Fruit fly (Drosophila melanogaster) whole organism, embryonic: ENCODE results near the gene CG14088.

Experiments used
- ATbp ChIP-seq: fragments of 200-800 bp; sonication (Bioruptor generic); optimal IDR thresholded peaks from 2 replicates; lab custom pipeline; 2017; ENCODE audit warnings: missing biosample characterization, mild to moderate bottlenecking, missing genetic modification characterization, missing genetic modification reagents
- Aef1 ChIP-seq: fragments of 200-800 bp; sonication (Bioruptor generic); IDR thresholded peaks from 3 replicates; pipeline ENCODE4 v1.3.6; 2022; ENCODE audit warnings: missing biosample characterization, missing genetic modification characterization
- CG10209 ChIP-seq: fragments of 200-800 bp; sonication (Bioruptor generic); optimal IDR thresholded peaks from 3 replicates; lab custom pipeline; 2017; ENCODE audit warnings: missing biosample characterization, mild to moderate bottlenecking, missing genetic modification characterization, missing genetic modification reagents
- CG10274 ChIP-seq: fragments of 200-800 bp; sonication (Bioruptor generic); optimal IDR thresholded peaks from 3 replicates; lab custom pipeline; 2017; ENCODE audit warnings: missing biosample characterization, mild to moderate bottlenecking, missing genetic modification characterization
- CG11456 ChIP-seq: fragments of 200-800 bp; sonication (Bioruptor generic); IDR thresholded peaks from 3 replicates; pipeline ENCODE4 v1.3.6; 2022; ENCODE audit warnings: missing biosample characterization, missing genetic modification characterization
- CG12299 ChIP-seq: fragments of 200-800 bp; sonication (Bioruptor generic); optimal IDR thresholded peaks from 2 replicates; lab custom pipeline; 2018; ENCODE audit warnings: missing biosample characterization, mild to moderate bottlenecking, missing genetic modification characterization
- CG12769 ChIP-seq: fragments of 200-800 bp; sonication (Bioruptor generic); optimal IDR thresholded peaks from 2 replicates; lab custom pipeline; 2019; ENCODE audit warnings: missing biosample characterization, mild to moderate bottlenecking, missing genetic modification characterization, moderate library complexity
- CG14441 ChIP-seq: fragments of 200-800 bp; sonication (Bioruptor generic); IDR thresholded peaks from 2 replicates; pipeline ENCODE4 v1.3.6; 2022; ENCODE audit warnings: missing biosample characterization, missing genetic modification characterization
- CG1603 ChIP-seq: fragments of 200-800 bp; sonication (Bioruptor generic); optimal IDR thresholded peaks from 2 replicates; lab custom pipeline; 2019; ENCODE audit warnings: missing biosample characterization, mild to moderate bottlenecking, missing genetic modification characterization, moderate library complexity
- CG16815 ChIP-seq: fragments of 200-800 bp; sonication (Bioruptor generic); optimal IDR thresholded peaks from 3 replicates; lab custom pipeline; 2017; ENCODE audit warnings: missing biosample characterization, mild to moderate bottlenecking, missing genetic modification characterization
- CG17612 ChIP-seq: fragments of 200-800 bp; sonication (Bioruptor generic); IDR thresholded peaks from 2 replicates; pipeline ENCODE4 v1.3.6; 2022; ENCODE audit warnings: missing biosample characterization, missing genetic modification characterization
- CG18599 ChIP-seq: fragments of 200-800 bp; sonication (Bioruptor generic); optimal IDR thresholded peaks from 3 replicates; lab custom pipeline; 2017; ENCODE audit warnings: missing biosample characterization, missing genetic modification characterization, mild to moderate bottlenecking, moderate library complexity, missing genetic modification reagents
- CG18764 ChIP-seq: fragments of 200-800 bp; sonication (Bioruptor generic); optimal IDR thresholded peaks from 3 replicates; lab custom pipeline; 2016; ENCODE audit warnings: missing biosample characterization, missing genetic modification characterization
- CG3065 ChIP-seq: fragments of 200-800 bp; sonication (Bioruptor generic); optimal IDR thresholded peaks from 2 replicates; lab custom pipeline; 2016; ENCODE audit warnings: missing biosample characterization, missing genetic modification characterization
- CG32532 ChIP-seq: fragments of 200-800 bp; sonication (Bioruptor generic); IDR thresholded peaks from 2 replicates; pipeline ENCODE4 v1.3.6; 2022; ENCODE audit warnings: missing biosample characterization, missing genetic modification characterization
- CG33557 ChIP-seq: fragments of 200-800 bp; sonication (Bioruptor generic); optimal IDR thresholded peaks from 2 replicates; lab custom pipeline; 2019; ENCODE audit warnings: missing biosample characterization, mild to moderate bottlenecking, missing genetic modification characterization, moderate library complexity
- CG3407 ChIP-seq: fragments of 200-800 bp; sonication (Bioruptor generic); optimal IDR thresholded peaks from 2 replicates; lab custom pipeline; 2018; ENCODE audit warnings: missing biosample characterization, mild to moderate bottlenecking, missing genetic modification characterization
- CG3726 ChIP-seq: fragments of 200-800 bp; sonication (Bioruptor generic); IDR thresholded peaks from 3 replicates; pipeline ENCODE4, ENCODE4 v1.3.6; 2022; ENCODE audit warnings: missing biosample characterization, missing genetic modification characterization
- CG4707 ChIP-seq: fragments of 200-800 bp; sonication (Bioruptor generic); optimal IDR thresholded peaks from 2 replicates; lab custom pipeline; 2018; ENCODE audit warnings: missing biosample characterization, mild to moderate bottlenecking, missing genetic modification characterization, moderate library complexity
- CG6689 ChIP-seq: fragments of 200-800 bp; sonication (Bioruptor generic); IDR thresholded peaks from 2 replicates; pipeline ENCODE4 v1.3.6; 2022; ENCODE audit warnings: missing biosample characterization, missing genetic modification characterization
- CG7745 ChIP-seq: fragments of 200-800 bp; sonication (Bioruptor generic); optimal IDR thresholded peaks from 2 replicates; lab custom pipeline; 2018; ENCODE audit warnings: missing biosample characterization, mild to moderate bottlenecking, missing genetic modification characterization, moderate library complexity
- CG9876 ChIP-seq: fragments of 200-800 bp; sonication (Bioruptor generic); optimal IDR thresholded peaks from 2 replicates; lab custom pipeline; 2016; ENCODE audit warnings: missing biosample characterization, missing genetic modification characterization
- CG9932 ChIP-seq: fragments of 200-800 bp; sonication (Bioruptor generic); IDR thresholded peaks from 2 replicates; pipeline ENCODE4 v1.3.6; 2022; ENCODE audit warnings: missing biosample characterization, missing genetic modification characterization
- Chrac-16 ChIP-seq: fragments of 200-800 bp; sonication (Bioruptor generic); optimal IDR thresholded peaks from 3 replicates; lab custom pipeline; 2016; ENCODE audit warnings: missing biosample characterization, missing genetic modification characterization
- CoRest ChIP-seq: fragments of 200-800 bp; sonication (Bioruptor generic); optimal IDR thresholded peaks from 3 replicates; lab custom pipeline; 2018; ENCODE audit warnings: missing biosample characterization, mild to moderate bottlenecking, missing genetic modification characterization, moderate library complexity
- D ChIP-seq, 2 experiments: fragments of 200-800 bp in 1 of 2; fragments of >200 bp in 1 of 2; sonication (Bioruptor generic) in 1 of 2; optimal IDR thresholded peaks; 2 replicates in 1 of 2; 3 replicates in 1 of 2; lab custom pipeline; 2017; ENCODE audit warnings: mild to moderate bottlenecking in 1 of 2, missing biosample characterization in 1 of 2, missing genetic modification characterization in 1 of 2, missing genetic modification reagents in 1 of 2
- HHEX ChIP-seq: fragments of 200-800 bp; sonication (Bioruptor generic); optimal IDR thresholded peaks from 3 replicates; lab custom pipeline; 2017; ENCODE audit warnings: missing biosample characterization, mild to moderate bottlenecking, missing genetic modification characterization, missing genetic modification reagents
- Hmr ChIP-seq: fragments of 200-800 bp; sonication (Bioruptor generic); optimal IDR thresholded peaks from 3 replicates; lab custom pipeline; 2017; ENCODE audit warnings: mild to moderate bottlenecking, missing biosample characterization, missing genetic modification reagents, missing genetic modification characterization
- MBD-R2 ChIP-seq: fragments of 200-800 bp; sonication (Bioruptor generic); IDR thresholded peaks from 2 replicates; pipeline ENCODE4 v1.3.6; 2022; ENCODE audit warnings: missing biosample characterization, missing genetic modification characterization
- MESR4 ChIP-seq: fragments of 200-800 bp; sonication (Bioruptor generic); optimal IDR thresholded peaks from 2 replicates; lab custom pipeline; 2018; ENCODE audit warnings: missing biosample characterization, mild to moderate bottlenecking, missing genetic modification characterization, moderate library complexity
- Myb ChIP-seq: fragments of 200-800 bp; sonication (Bioruptor generic); optimal IDR thresholded peaks from 2 replicates; lab custom pipeline; 2016; ENCODE audit warnings: missing biosample characterization, missing genetic modification characterization
- Oaz ChIP-seq: fragments of 200-800 bp; sonication (Bioruptor generic); IDR thresholded peaks from 2 replicates; pipeline ENCODE4 v1.3.6; 2022; ENCODE audit warnings: missing biosample characterization, missing genetic modification characterization
- Pdp1 ChIP-seq, 2 experiments: fragments of 200-800 bp; sonication (Bioruptor generic); optimal IDR thresholded peaks; 3 replicates each; lab custom pipeline; 2016; ENCODE audit warnings: missing biosample characterization in 2 of 2, missing genetic modification characterization in 2 of 2, mild to moderate bottlenecking in 1 of 2, moderate library complexity in 1 of 2
- Sox102F ChIP-seq: fragments of 200-800 bp; sonication (Bioruptor generic); optimal IDR thresholded peaks from 2 replicates; lab custom pipeline; 2018; ENCODE audit warnings: missing biosample characterization, mild to moderate bottlenecking, missing genetic modification characterization, moderate library complexity
- dysf ChIP-seq: fragments of 200-800 bp; sonication (Bioruptor generic); IDR thresholded peaks from 3 replicates; pipeline ENCODE4 v1.3.6; 2022; ENCODE audit warnings: missing biosample characterization, missing genetic modification characterization
- gro ChIP-seq: fragments of 200-800 bp; sonication (Bioruptor generic); optimal IDR thresholded peaks from 2 replicates; lab custom pipeline; 2016; ENCODE audit warnings: missing biosample characterization, missing genetic modification characterization
- gsb-n ChIP-seq: fragments of 200-800 bp; sonication (Bioruptor generic); optimal IDR thresholded peaks from 3 replicates; lab custom pipeline; 2018; ENCODE audit warnings: missing biosample characterization, mild to moderate bottlenecking, missing genetic modification characterization
- h ChIP-seq: fragments of >200 bp; optimal IDR thresholded peaks from 2 replicates; lab custom pipeline; 2017
- her ChIP-seq: fragments of 200-800 bp; sonication (Bioruptor generic); optimal IDR thresholded peaks from 2 replicates; lab custom pipeline; 2016; ENCODE audit warnings: missing biosample characterization, missing genetic modification characterization
- jing ChIP-seq: fragments of 200-800 bp; sonication (Bioruptor generic); optimal IDR thresholded peaks from 2 replicates; lab custom pipeline; 2018; ENCODE audit warnings: missing biosample characterization, mild to moderate bottlenecking, missing genetic modification characterization
- klu ChIP-seq: fragments of 200-800 bp; sonication (Bioruptor generic); IDR thresholded peaks from 2 replicates; pipeline ENCODE4 v1.3.6; 2022; ENCODE audit warnings: missing biosample characterization, missing genetic modification characterization
- lab ChIP-seq: fragments of 200-800 bp; sonication (Bioruptor generic); optimal IDR thresholded peaks from 3 replicates; lab custom pipeline; 2017; ENCODE audit warnings: missing biosample characterization, missing genetic modification characterization, mild to moderate bottlenecking, moderate library complexity, missing genetic modification reagents
- lmd ChIP-seq: fragments of 200-800 bp; sonication (Bioruptor generic); IDR thresholded peaks from 2 replicates; pipeline ENCODE4 v1.3.6; 2022; ENCODE audit warnings: missing biosample characterization, missing genetic modification characterization
- slbo ChIP-seq: fragments of 200-800 bp; sonication (Bioruptor generic); IDR thresholded peaks from 2 replicates; pipeline ENCODE4 v1.3.6; 2022; ENCODE audit warnings: missing biosample characterization, missing genetic modification characterization
- sna ChIP-seq: fragments of 200-800 bp; sonication (Bioruptor generic); IDR thresholded peaks from 2 replicates; pipeline ENCODE4 v1.3.6; 2022; ENCODE audit warnings: missing biosample characterization, missing genetic modification characterization; ENCODE audit not compliant: partially characterized antibody
- sr ChIP-seq: fragments of 200-800 bp; sonication (Bioruptor generic); IDR thresholded peaks from 3 replicates; pipeline ENCODE4 v1.3.6; 2022; ENCODE audit warnings: missing biosample characterization, missing genetic modification characterization
- tll ChIP-seq, 2 experiments: fragments of 200-800 bp in 1 of 2; fragments of >200 bp in 1 of 2; sonication (Bioruptor generic) in 1 of 2; optimal IDR thresholded peaks; 2 replicates each; lab custom pipeline; 2017 to 2019; ENCODE audit warnings: missing biosample characterization in 2 of 2, missing genetic modification characterization in 2 of 2, mild to moderate bottlenecking in 1 of 2, moderate library complexity in 1 of 2
- toy ChIP-seq: fragments of 200-800 bp; sonication (Bioruptor generic); IDR thresholded peaks from 2 replicates; pipeline ENCODE4 v1.3.6; 2022; ENCODE audit warnings: missing biosample characterization, missing genetic modification characterization
- ttk ChIP-seq: fragments of 200-800 bp; sonication (Bioruptor generic); IDR thresholded peaks from 2 replicates; pipeline ENCODE4 v2.1.2; 2022; ENCODE audit warnings: missing biosample characterization, missing genetic modification characterization
- unpg ChIP-seq: fragments of 200-800 bp; sonication (Bioruptor generic); optimal IDR thresholded peaks from 3 replicates; lab custom pipeline; 2018; ENCODE audit warnings: missing biosample characterization, mild to moderate bottlenecking, missing genetic modification characterization, moderate library complexity

CG14088 gene

dm6 chr3L:19289411-19289810 lies 19.0 kb upstream of the CG14088 start (continued):
- no peak for TF ChIP-seq dysf (GFP tag; lab: Robert Waterston, UW)
- no peak for TF ChIP-seq lmd (GFP tag; lab: Robert Waterston, UW)
- TF ChIP-seq CG6689 (GFP tag; lab: Robert Waterston, UW) = no peak
- no peak for TF ChIP-seq h (lab: Kevin White, UChicago)
- no peak for TF ChIP-seq CG12299 (tag; lab: Kevin White, UChicago)
- no peak for TF ChIP-seq tll (GFP tag; optimal IDR thresholded peaks at IDR 0.05; lab: Kevin White, UChicago)
- TF ChIP-seq CG10274 = no peak
- TF ChIP-seq Hmr (GFP tag; lab: Kevin White, UChicago) = no peak
- TF ChIP-seq CG18764 (GFP tag; lab: Kevin White, UChicago) = no peak
- peak; percentile 36 for TF ChIP-seq gro (GFP tag; lab: Kevin White, UChicago)
- TF ChIP-seq Myb (GFP tag; lab: Kevin White, UChicago) = no peak
- no peak for TF ChIP-seq CG17612 (GFP tag; lab: Robert Waterston, UW)
- TF ChIP-seq sna (GFP tag; lab: Robert Waterston, UW) = no peak
- TF ChIP-seq CG11456 (GFP tag; lab: Robert Waterston, UW) = no peak
- no peak for TF ChIP-seq sr (GFP tag; lab: Robert Waterston, UW)
- no peak for TF ChIP-seq toy (GFP tag; lab: Robert Waterston, UW)
- TF ChIP-seq Aef1 = no peak
- TF ChIP-seq CG12769 (tag; lab: Kevin White, UChicago) = no peak
- TF ChIP-seq HHEX (GFP tag; lab: Kevin White, UChicago) = no peak
- TF ChIP-seq CG16815 (GFP tag; lab: Kevin White, UChicago) = no peak
- TF ChIP-seq CG4707 (GFP tag; lab: Kevin White, UChicago) = no peak
- no peak for TF ChIP-seq slbo
- TF ChIP-seq gsb-n (tag; lab: Kevin White, UChicago) = no peak
- TF ChIP-seq CG18599 (GFP tag; lab: Kevin White, UChicago) = peak; percentile 15
- TF ChIP-seq Sox102F (GFP tag; lab: Kevin White, UChicago) = no peak
- no peak for TF ChIP-seq Chrac-16
- no peak for TF ChIP-seq CoRest
- TF ChIP-seq Pdp1 (GFP tag; optimal IDR thresholded peaks at IDR 0.05; lab: Kevin White, UChicago) = peak in 1 of 2 experiments; percentile 2
- TF ChIP-seq CG32532 (GFP tag; lab: Robert Waterston, UW) = no peak
- peak; percentile 4 for TF ChIP-seq lab (GFP tag; lab: Kevin White, UChicago)
- no peak for TF ChIP-seq CG14441
- TF ChIP-seq klu = no peak
- no peak for TF ChIP-seq CG33557
- TF ChIP-seq CG3407 (GFP tag; lab: Kevin White, UChicago) = no peak
- TF ChIP-seq ATbp (GFP tag; lab: Kevin White, UChicago) = no peak
- no peak for TF ChIP-seq CG9932
- no peak for TF ChIP-seq ttk (GFP tag; lab: Robert Waterston, UW)
- no peak for TF ChIP-seq CG9876 (GFP tag; lab: Kevin White, UChicago)
- no peak for TF ChIP-seq MBD-R2 (GFP tag; lab: Robert Waterston, UW)
- TF ChIP-seq CG7745 (tag; lab: Kevin White, UChicago) = peak; percentile 4
- TF ChIP-seq jing (GFP tag; lab: Kevin White, UChicago) = no peak
- TF ChIP-seq CG3065 (GFP tag; lab: Kevin White, UChicago) = no peak
- no peak for TF ChIP-seq her (GFP tag; lab: Kevin White, UChicago)
- TF ChIP-seq CG3726 = no peak
- TF ChIP-seq MESR4 = no peak
- no peak for TF ChIP-seq CG10209 (GFP tag; lab: Kevin White, UChicago)
- no peak for TF ChIP-seq Oaz
- TF ChIP-seq unpg = no peak
- no peak for TF ChIP-seq D (optimal IDR thresholded peaks at IDR 0.05; lab: Kevin White, UChicago)
- no peak for TF ChIP-seq D (GFP tag; optimal IDR thresholded peaks at IDR 0.05; lab: Kevin White, UChicago)
- TF ChIP-seq CG1603 = no peak
